Worm (Caenorhabditis elegans) whole organism, late embryonic: ENCODE results near the gene Y39F10A.1.

Experiments used
- C08G9.2 ChIP-seq: sonication (generic microtip); optimal IDR thresholded peaks from 2 replicates; lab custom pipeline; 2016; ENCODE audit warnings: mild to moderate bottlenecking, missing genetic modification characterization, moderate library complexity, missing compliant biosample characterization
- C38D4.7 ChIP-seq: fragments of 200-800 bp; sonication (Bioruptor generic); optimal IDR thresholded peaks from 2 replicates; lab custom pipeline; 2018; ENCODE audit warnings: mild to moderate bottlenecking, missing genetic modification characterization, moderate library complexity, missing compliant biosample characterization
- K09A11.1 ChIP-seq: sonication (generic microtip); optimal IDR thresholded peaks from 2 replicates; lab custom pipeline; 2017; ENCODE audit warnings: antibody characterized with exemption, mild to moderate bottlenecking, missing genetic modification characterization, missing compliant biosample characterization; ENCODE audit not compliant: insufficient read depth
- Y22D7AL.16 ChIP-seq: sonication (generic microtip); optimal IDR thresholded peaks from 2 replicates; lab custom pipeline; 2016; ENCODE audit warnings: missing genetic modification characterization, missing compliant biosample characterization
- ahr-1 ChIP-seq: sonication (generic microtip); optimal IDR thresholded peaks from 2 replicates; lab custom pipeline; 2016; ENCODE audit warnings: missing genetic modification characterization, missing compliant biosample characterization
- ceh-18 ChIP-seq: sonication (generic microtip); optimal IDR thresholded peaks from 2 replicates; lab custom pipeline; 2016; ENCODE audit warnings: missing genetic modification characterization, missing compliant biosample characterization
- ceh-19 ChIP-seq: fragments of 200-800 bp; sonication (Bioruptor generic); optimal IDR thresholded peaks from 2 replicates; lab custom pipeline; 2018; ENCODE audit warnings: mild to moderate bottlenecking, missing genetic modification characterization, missing compliant biosample characterization
- ceh-2 ChIP-seq: sonication (generic microtip); optimal IDR thresholded peaks from 2 replicates; lab custom pipeline; 2016; ENCODE audit warnings: missing genotype, missing genetic modification characterization, missing compliant biosample characterization
- ceh-30 ChIP-seq: fragments of 150-350 bp; optimal IDR thresholded peaks from 2 replicates; lab custom pipeline; 2014; ENCODE audit warnings: missing biosample characterization, missing genetic modification characterization
- ceh-34 ChIP-seq: sonication (generic microtip); optimal IDR thresholded peaks from 2 replicates; lab custom pipeline; 2016; ENCODE audit warnings: mild to moderate bottlenecking, missing genetic modification characterization, missing compliant biosample characterization
- ceh-45 ChIP-seq: fragments of 200-800 bp; sonication (Bioruptor generic); IDR thresholded peaks from 2 replicates; pipeline ENCODE4 v1.3.6; 2022; ENCODE audit warnings: missing genetic modification reagents, missing genetic modification characterization, missing compliant biosample characterization
- ceh-48 ChIP-seq: sonication (generic microtip); optimal IDR thresholded peaks from 2 replicates; lab custom pipeline; 2016; ENCODE audit warnings: missing genetic modification characterization, inconsistent platforms, missing compliant biosample characterization
- ceh-9 ChIP-seq: sonication (generic microtip); optimal IDR thresholded peaks from 2 replicates; lab custom pipeline; 2016; ENCODE audit warnings: mild to moderate bottlenecking, missing genetic modification characterization, inconsistent platforms, missing compliant biosample characterization
- dmd-4 ChIP-seq: sonication (generic microtip); optimal IDR thresholded peaks from 2 replicates; lab custom pipeline; 2016; ENCODE audit warnings: borderline replicate concordance, missing genetic modification characterization, missing compliant biosample characterization
- elt-4 ChIP-seq: sonication (generic microtip); optimal IDR thresholded peaks from 2 replicates; lab custom pipeline; 2016; ENCODE audit warnings: missing genetic modification characterization, missing compliant biosample characterization
- ets-4 ChIP-seq: sonication (generic microtip); optimal IDR thresholded peaks from 2 replicates; lab custom pipeline; 2016; ENCODE audit warnings: missing genetic modification characterization, missing compliant biosample characterization
- fax-1 ChIP-seq: sonication (generic microtip); optimal IDR thresholded peaks from 2 replicates; lab custom pipeline; 2016; ENCODE audit warnings: missing genotype, missing genetic modification characterization, missing compliant biosample characterization
- fkh-6 ChIP-seq: sonication (generic microtip); optimal IDR thresholded peaks from 2 replicates; lab custom pipeline; 2016; ENCODE audit warnings: missing genetic modification characterization, missing compliant biosample characterization
- gmeb-2 ChIP-seq: sonication (generic microtip); optimal IDR thresholded peaks from 2 replicates; lab custom pipeline; 2016; ENCODE audit warnings: missing genetic modification characterization, inconsistent platforms, missing compliant biosample characterization
- hlh-15 ChIP-seq: sonication (generic microtip); optimal IDR thresholded peaks from 2 replicates; lab custom pipeline; 2016; ENCODE audit warnings: missing genetic modification characterization, missing compliant biosample characterization
- hlh-8 ChIP-seq: sonication (generic microtip); optimal IDR thresholded peaks from 2 replicates; lab custom pipeline; 2016; ENCODE audit warnings: missing genotype, missing genetic modification characterization, missing compliant biosample characterization
- lim-6 ChIP-seq: sonication (generic microtip); optimal IDR thresholded peaks from 2 replicates; lab custom pipeline; 2016; ENCODE audit warnings: missing genetic modification characterization, missing compliant biosample characterization
- lin-11 ChIP-seq: fragments of 200-800 bp; sonication (Bioruptor generic); optimal IDR thresholded peaks from 2 replicates; lab custom pipeline; 2018; ENCODE audit warnings: mild to moderate bottlenecking, missing genetic modification characterization, missing compliant biosample characterization
- madf-2 ChIP-seq: sonication (generic microtip); optimal IDR thresholded peaks from 2 replicates; lab custom pipeline; 2017; ENCODE audit warnings: missing genetic modification characterization, missing compliant biosample characterization
- mec-3 ChIP-seq: sonication (generic microtip); optimal IDR thresholded peaks from 2 replicates; lab custom pipeline; 2016; ENCODE audit warnings: borderline replicate concordance, missing genetic modification characterization, missing compliant biosample characterization
- nhr-232 ChIP-seq: sonication (generic microtip); optimal IDR thresholded peaks from 2 replicates; lab custom pipeline; 2016; ENCODE audit warnings: missing genetic modification characterization, missing compliant biosample characterization
- odd-2 ChIP-seq: sonication (generic microtip); optimal IDR thresholded peaks from 2 replicates; lab custom pipeline; 2017; ENCODE audit warnings: antibody characterized with exemption, mild to moderate bottlenecking, missing genetic modification characterization, missing compliant biosample characterization
- pat-9 ChIP-seq: fragments of 200-800 bp; sonication (Bioruptor generic); optimal IDR thresholded peaks from 2 replicates; lab custom pipeline; 2018; ENCODE audit warnings: mild to moderate bottlenecking, missing genetic modification characterization, moderate library complexity, missing compliant biosample characterization
- pax-1 ChIP-seq: fragments of 150-350 bp; optimal IDR thresholded peaks from 2 replicates; lab custom pipeline; 2014; ENCODE audit warnings: missing biosample characterization, missing genetic modification characterization
- pha-2 ChIP-seq: sonication (generic microtip); optimal IDR thresholded peaks from 2 replicates; lab custom pipeline; 2017; ENCODE audit warnings: mild to moderate bottlenecking, missing genetic modification characterization, missing compliant biosample characterization
- ref-2 ChIP-seq: sonication (generic microtip); optimal IDR thresholded peaks from 2 replicates; lab custom pipeline; 2016; ENCODE audit warnings: missing genetic modification characterization, missing compliant biosample characterization
- sox-2 ChIP-seq: fragments of 200-800 bp; sonication (Bioruptor generic); IDR thresholded peaks from 2 replicates; pipeline ENCODE4 v1.3.6; 2022; ENCODE audit warnings: missing genetic modification reagents, missing genetic modification characterization, missing compliant biosample characterization
- sox-4 ChIP-seq: sonication (generic microtip); optimal IDR thresholded peaks from 2 replicates; lab custom pipeline; 2017; ENCODE audit warnings: mild to moderate bottlenecking, missing genetic modification characterization, inconsistent platforms, missing compliant biosample characterization
- syd-9 ChIP-seq: sonication (generic microtip); optimal IDR thresholded peaks from 2 replicates; lab custom pipeline; 2016; ENCODE audit warnings: mild to moderate bottlenecking, missing genetic modification characterization, moderate library complexity, missing compliant biosample characterization
- unc-3 ChIP-seq, 2 experiments: fragments of 200-800 bp in 1 of 2; sonication (Bioruptor generic) in 1 of 2; sonication (generic microtip) in 1 of 2; conservative IDR thresholded peaks in 1 of 2; optimal IDR thresholded peaks in 1 of 2; 2 replicates each; pipeline versions ENCODE4 v1.3.6 to Lab custom; 2016 to 2022; ENCODE audit warnings: missing compliant biosample characterization in 2 of 2, missing genetic modification characterization in 2 of 2, missing genetic modification reagents in 1 of 2
- unc-42 ChIP-seq: sonication (generic microtip); optimal IDR thresholded peaks from 2 replicates; lab custom pipeline; 2016; ENCODE audit warnings: missing genotype, missing genetic modification characterization, missing compliant biosample characterization
- unc-86 ChIP-seq: sonication (generic microtip); optimal IDR thresholded peaks from 2 replicates; lab custom pipeline; 2016; ENCODE audit warnings: missing genetic modification characterization, missing compliant biosample characterization
- zip-5 ChIP-seq: sonication (generic microtip); optimal IDR thresholded peaks from 2 replicates; lab custom pipeline; 2016; ENCODE audit warnings: missing genetic modification characterization, missing compliant biosample characterization

Gene Y39F10A.1

DNA sequence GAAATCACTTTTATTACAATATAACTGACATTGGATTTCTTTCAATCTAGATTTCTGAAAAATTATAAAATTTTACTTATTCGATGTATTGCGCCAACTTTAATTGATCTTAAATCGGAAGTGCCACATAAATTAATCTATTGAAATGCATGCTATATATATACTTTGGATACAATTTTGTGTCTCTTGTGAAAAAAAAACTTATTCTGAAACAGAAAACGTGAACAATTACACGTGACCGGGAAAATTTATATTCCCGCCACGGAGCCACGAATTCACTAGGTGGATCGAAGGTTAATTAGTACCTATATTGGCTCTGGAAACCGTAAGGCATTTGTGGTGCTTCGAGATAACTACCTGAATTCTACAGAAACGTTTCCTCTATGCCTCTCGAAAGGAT lies 24.6 kb downstream of the Y39F10A.1 start, which contains the start of gene F46F5.14:
Gene F46F5.14, plus strand, starts transcription at position 301 of the 400 bp plus-strand sequence.
- no peak for TF ChIP-seq odd-2 (tag; lab: Kevin White, UChicago)
- no peak for TF ChIP-seq nhr-232 (tag; lab: Kevin White, UChicago)
- no peak for TF ChIP-seq ets-4 (tag; lab: Kevin White, UChicago)
- no peak for TF ChIP-seq pax-1 (tag; lab: Kevin White, UChicago)
- no peak for TF ChIP-seq fkh-6 (tag; lab: Kevin White, UChicago)
- no peak for TF ChIP-seq unc-42 (tag; lab: Kevin White, UChicago)
- TF ChIP-seq ref-2 = no peak

DNA sequence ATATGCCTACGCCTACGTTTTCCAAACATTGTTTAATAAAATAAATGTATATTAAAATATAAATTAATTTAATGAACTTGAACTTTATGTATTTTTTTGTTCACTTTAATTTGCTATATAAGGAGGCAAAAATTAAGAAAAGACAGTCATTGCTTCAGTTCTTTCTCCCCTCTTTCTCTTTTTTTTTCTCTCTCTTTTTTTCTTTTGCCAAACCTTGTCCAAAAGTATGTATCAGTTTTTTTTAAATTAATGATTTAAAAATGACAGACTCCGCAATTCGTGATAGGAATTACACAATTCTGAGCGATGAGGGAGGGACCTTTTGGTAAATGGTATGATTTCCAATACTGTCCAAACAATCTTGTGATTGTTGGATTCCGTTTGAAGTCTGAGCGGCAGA lies 27.9 kb downstream of the Y39F10A.1 start, which contains the start of gene F46F5.13:
Gene F46F5.13, plus strand, starts transcription at position 301 of the 400 bp plus-strand sequence.
- TF ChIP-seq C08G9.2 (tag; lab: Kevin White, UChicago) (no peak), K09A11.1 (tag; lab: Kevin White, UChicago) (no peak), sox-2 (GFP tag; lab: Robert Waterston, UW) (no peak), hlh-15 (no peak), ceh-19 (GFP tag; lab: Kevin White, UChicago) (no peak), Y22D7AL.16 (tag; lab: Kevin White, UChicago) (no peak), elt-4 (tag; lab: Kevin White, UChicago) (no peak), unc-86 (no peak), pat-9 (no peak), ceh-2 (tag; lab: Kevin White, UChicago) (no peak), ahr-1 (no peak), lim-6 (tag; lab: Kevin White, UChicago) (no peak), mec-3 (tag; lab: Kevin White, UChicago) (no peak), ceh-18 (tag; lab: Kevin White, UChicago) (no peak), unc-42 (tag; lab: Kevin White, UChicago) (no peak), ceh-34 (tag; lab: Kevin White, UChicago) (no peak), syd-9 (tag; lab: Kevin White, UChicago) (no peak), hlh-8 (tag; lab: Kevin White, UChicago) (no peak)

DNA sequence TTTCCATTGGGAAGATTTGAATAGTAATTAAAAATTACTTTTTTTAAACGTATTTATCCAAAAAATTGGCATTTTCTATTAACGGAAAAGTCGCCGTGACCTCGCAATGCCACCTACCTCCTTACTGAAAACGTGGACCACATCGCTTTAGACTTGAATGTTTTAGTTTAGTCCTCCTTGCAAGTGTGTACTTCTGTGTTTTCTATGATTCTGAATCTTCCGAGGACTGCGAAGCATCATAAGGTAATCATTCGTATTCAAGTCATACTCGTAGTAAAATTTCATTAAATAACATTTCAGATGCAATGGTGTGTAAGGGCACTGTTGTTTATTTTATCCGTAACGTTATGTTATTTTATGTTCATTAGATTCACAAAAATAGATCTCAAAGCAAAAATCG lies 33.3 kb downstream of the Y39F10A.1 start, which contains the start of gene F46F5.11:
Gene F46F5.11, plus strand, starts transcription at position 301 of the 400 bp plus-strand sequence.
- no peak for TF ChIP-seq sox-4 (tag; lab: Kevin White, UChicago)
- no peak for TF ChIP-seq ets-4 (tag; lab: Kevin White, UChicago)
- no peak for TF ChIP-seq K09A11.1 (tag; lab: Kevin White, UChicago)
- no peak for TF ChIP-seq zip-5
- TF ChIP-seq fax-1 (tag; lab: Kevin White, UChicago) = no peak
- no peak for TF ChIP-seq pat-9
- TF ChIP-seq fkh-6 (tag; lab: Kevin White, UChicago) = no peak
- no peak for TF ChIP-seq gmeb-2 (tag; lab: Kevin White, UChicago)
- no peak for TF ChIP-seq ahr-1
- TF ChIP-seq ceh-18 (tag; lab: Kevin White, UChicago) = no peak
- TF ChIP-seq, all 69 proteins: peak for 0

DNA sequence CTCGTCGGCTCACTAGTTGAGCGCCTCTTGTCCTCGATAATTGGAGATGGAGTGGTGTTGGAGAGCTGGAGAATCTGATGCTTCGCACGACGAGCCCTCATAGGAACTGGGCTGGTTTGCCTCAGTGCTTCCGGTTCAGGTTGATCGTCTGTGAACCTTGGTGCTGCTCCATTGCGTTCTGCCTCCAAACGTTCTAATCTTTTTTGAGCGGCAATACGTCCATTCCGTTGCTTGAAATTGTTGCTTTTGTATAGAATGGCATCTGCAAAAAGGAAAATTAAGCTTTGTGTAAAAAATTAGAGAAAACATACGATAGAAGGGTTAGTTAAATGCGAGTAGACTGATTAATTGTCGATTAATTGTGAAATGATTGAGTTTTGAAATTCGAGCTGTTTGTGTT lies 37.8 kb downstream of the Y39F10A.1 start, which contains the start of gene F46F5.5:
Gene F46F5.5, minus strand, starts transcription at position 101 of the 400 bp plus-strand sequence.
- TF ChIP-seq madf-2 (tag; lab: Kevin White, UChicago) (no peak), dmd-4 (tag; lab: Kevin White, UChicago) (no peak), unc-42 (tag; lab: Kevin White, UChicago) (no peak), sox-4 (tag; lab: Kevin White, UChicago) (no peak), ceh-45 (no peak), ahr-1 (no peak), ceh-48 (no peak), unc-3 (GFP tag; conservative IDR thresholded peaks at IDR 0.05; lab: Robert Waterston, UW) (no peak), unc-3 (tag; optimal IDR thresholded peaks at IDR 0.05; lab: Kevin White, UChicago) (no peak), lin-11 (tag; lab: Kevin White, UChicago) (no peak), pat-9 (no peak), pha-2 (no peak), K09A11.1 (tag; lab: Kevin White, UChicago) (no peak), ceh-30 (tag; lab: Kevin White, UChicago) (no peak), C38D4.7 (no peak), ceh-9 (tag; lab: Kevin White, UChicago) (no peak)
- TF ChIP-seq, all 69 proteins: peak for 0
